Fruit fly (Drosophila melanogaster) whole organism, embryonic: ENCODE results near the gene CG10804.

ENCODE experiments used
- Adf1 ChIP-seq: fragments of 200-800 bp; sonication (Bioruptor generic); IDR thresholded peaks from 2 replicates; pipeline ENCODE4 v1.3.6; 2022; ENCODE audit warnings: missing biosample characterization, missing genetic modification characterization
- B-H2 ChIP-seq: fragments of 200-800 bp; sonication (Bioruptor generic); optimal IDR thresholded peaks from 2 replicates; lab custom pipeline; 2018; ENCODE audit warnings: missing biosample characterization, mild to moderate bottlenecking, missing genetic modification characterization
- Bdp1 ChIP-seq: fragments of 200-800 bp; sonication (Bioruptor generic); optimal IDR thresholded peaks from 3 replicates; lab custom pipeline; 2016; ENCODE audit warnings: missing biosample characterization, missing genetic modification characterization
- CG10431 ChIP-seq: fragments of 200-800 bp; sonication (Bioruptor generic); optimal IDR thresholded peaks from 3 replicates; lab custom pipeline; 2018; ENCODE audit warnings: missing biosample characterization, mild to moderate bottlenecking, missing genetic modification characterization
- CG10462 ChIP-seq: fragments of 200-800 bp; sonication (Bioruptor generic); optimal IDR thresholded peaks from 2 replicates; lab custom pipeline; 2016; ENCODE audit warnings: missing biosample characterization, missing genetic modification characterization
- CG10654 ChIP-seq: fragments of 200-800 bp; sonication (Bioruptor generic); optimal IDR thresholded peaks from 2 replicates; lab custom pipeline; 2016; ENCODE audit warnings: missing biosample characterization, missing genetic modification characterization
- CG11085 ChIP-seq: fragments of 200-800 bp; sonication (Bioruptor generic); IDR thresholded peaks from 2 replicates; pipeline ENCODE4 v1.3.6; 2022; ENCODE audit warnings: missing biosample characterization, missing genetic modification characterization
- CG12744 ChIP-seq: fragments of 200-800 bp; sonication (Bioruptor generic); optimal IDR thresholded peaks from 2 replicates; lab custom pipeline; 2016; ENCODE audit warnings: missing biosample characterization, missing genetic modification characterization
- CG14014 ChIP-seq: fragments of 200-800 bp; sonication (Bioruptor generic); IDR thresholded peaks from 2 replicates; pipeline ENCODE4 v1.3.6; 2022; ENCODE audit warnings: missing biosample characterization, missing genetic modification characterization
- CG14965 ChIP-seq: fragments of 200-800 bp; sonication (Bioruptor generic); optimal IDR thresholded peaks from 2 replicates; lab custom pipeline; 2016; ENCODE audit warnings: missing biosample characterization, missing genetic modification characterization, borderline replicate concordance
- CG1792 ChIP-seq: fragments of 200-800 bp; sonication (Bioruptor generic); optimal IDR thresholded peaks from 2 replicates; lab custom pipeline; 2016; ENCODE audit warnings: missing biosample characterization, missing genetic modification characterization
- CG2202 ChIP-seq: fragments of 200-800 bp; sonication (Bioruptor generic); optimal IDR thresholded peaks from 2 replicates; lab custom pipeline; 2018; ENCODE audit warnings: missing biosample characterization, mild to moderate bottlenecking, missing genetic modification characterization
- CG3847 ChIP-seq: fragments of 200-800 bp; sonication (Bioruptor generic); IDR thresholded peaks from 2 replicates; pipeline ENCODE4 v1.3.6; 2022; ENCODE audit warnings: missing biosample characterization, missing genetic modification characterization
- CG4617 ChIP-seq: fragments of 200-800 bp; sonication (Bioruptor generic); optimal IDR thresholded peaks from 3 replicates; lab custom pipeline; 2016; ENCODE audit warnings: missing biosample characterization, missing genetic modification characterization, borderline replicate concordance
- CG5245 ChIP-seq: fragments of 200-800 bp; sonication (Bioruptor generic); optimal IDR thresholded peaks from 3 replicates; lab custom pipeline; 2016; ENCODE audit warnings: missing biosample characterization, missing genetic modification characterization
- CG6689 ChIP-seq: fragments of 200-800 bp; sonication (Bioruptor generic); IDR thresholded peaks from 2 replicates; pipeline ENCODE4 v1.3.6; 2022; ENCODE audit warnings: missing biosample characterization, missing genetic modification characterization
- CG7372 ChIP-seq: fragments of 200-800 bp; sonication (Bioruptor generic); IDR thresholded peaks from 2 replicates; pipeline ENCODE4 v1.3.6; 2022; ENCODE audit warnings: missing biosample characterization, missing genetic modification characterization
- CG7839 ChIP-seq: fragments of 200-800 bp; sonication (Bioruptor generic); optimal IDR thresholded peaks from 3 replicates; lab custom pipeline; 2018; ENCODE audit warnings: missing biosample characterization, mild to moderate bottlenecking, missing genetic modification characterization, moderate library complexity
- CG7987 ChIP-seq: fragments of 200-800 bp; sonication (Bioruptor generic); optimal IDR thresholded peaks from 2 replicates; lab custom pipeline; 2018; ENCODE audit warnings: missing biosample characterization, mild to moderate bottlenecking, missing genetic modification characterization, moderate library complexity
- CG8478 ChIP-seq: fragments of >200 bp; optimal IDR thresholded peaks from 2 replicates; lab custom pipeline; 2018
- CG8765 ChIP-seq: fragments of 200-800 bp; sonication (Bioruptor generic); IDR thresholded peaks from 2 replicates; pipeline ENCODE4 v1.3.6; 2022; ENCODE audit warnings: missing biosample characterization, missing genetic modification characterization
- CG9609 ChIP-seq: fragments of 200-800 bp; sonication (Bioruptor generic); optimal IDR thresholded peaks from 3 replicates; lab custom pipeline; 2016; ENCODE audit warnings: missing biosample characterization, missing genetic modification characterization
- D19B ChIP-seq: fragments of 200-800 bp; sonication (Bioruptor generic); optimal IDR thresholded peaks from 2 replicates; lab custom pipeline; 2017; ENCODE audit warnings: missing biosample characterization, mild to moderate bottlenecking, missing genetic modification characterization
- Dad ChIP-seq: fragments of 200-800 bp; sonication (Bioruptor generic); optimal IDR thresholded peaks from 3 replicates; lab custom pipeline; 2016; ENCODE audit warnings: missing biosample characterization, missing genetic modification characterization
- Deaf1 ChIP-seq: fragments of 200-800 bp; optimal IDR thresholded peaks from 3 replicates; lab custom pipeline; 2019; ENCODE audit warnings: missing biosample characterization, mild to moderate bottlenecking, missing genetic modification characterization, moderate library complexity
- E2f1 ChIP-seq: fragments of 200-800 bp; sonication (Bioruptor generic); IDR thresholded peaks from 2 replicates; pipeline ENCODE4 v1.3.6; 2022; ENCODE audit warnings: missing biosample characterization, missing genetic modification characterization
- Eip74EF ChIP-seq, 2 experiments: fragments of 200-800 bp in 1 of 2; fragments of >200 bp in 1 of 2; sonication (Bioruptor generic) in 1 of 2; optimal IDR thresholded peaks; 2 replicates each; lab custom pipeline; 2017 to 2019; ENCODE audit warnings: missing biosample characterization in 2 of 2, missing genetic modification characterization in 2 of 2, mild to moderate bottlenecking in 1 of 2, moderate library complexity in 1 of 2
- HmgZ ChIP-seq: fragments of 200-800 bp; sonication (Bioruptor generic); optimal IDR thresholded peaks from 2 replicates; lab custom pipeline; 2018; ENCODE audit warnings: missing biosample characterization, mild to moderate bottlenecking, missing genetic modification characterization
- Hr39 ChIP-seq: fragments of >200 bp; optimal IDR thresholded peaks from 2 replicates; lab custom pipeline; 2017
- Hr78 ChIP-seq, 2 experiments: fragments of 200-800 bp in 1 of 2; fragments of >200 bp in 1 of 2; sonication (Bioruptor generic) in 1 of 2; optimal IDR thresholded peaks; 2 replicates each; lab custom pipeline; 2017 to 2019; ENCODE audit warnings: missing biosample characterization in 2 of 2, missing genetic modification characterization in 2 of 2, mild to moderate bottlenecking in 1 of 2, moderate library complexity in 1 of 2
- Mad ChIP-seq: fragments of 200-800 bp; sonication (Bioruptor generic); optimal IDR thresholded peaks from 2 replicates; lab custom pipeline; 2016; ENCODE audit warnings: missing biosample characterization, missing genetic modification characterization
- NC2β ChIP-seq: fragments of 200-800 bp; sonication (Bioruptor generic); optimal IDR thresholded peaks from 2 replicates; lab custom pipeline; 2016; ENCODE audit warnings: missing biosample characterization, missing genetic modification characterization
- Opbp ChIP-seq: fragments of 200-800 bp; sonication (Bioruptor generic); IDR thresholded peaks from 3 replicates; pipeline ENCODE4 v1.3.6; 2022; ENCODE audit warnings: missing biosample characterization, missing genetic modification characterization; ENCODE audit not compliant: partially characterized antibody
- PHDP ChIP-seq: fragments of 200-800 bp; sonication (Bioruptor generic); optimal IDR thresholded peaks from 3 replicates; lab custom pipeline; 2018; ENCODE audit warnings: missing biosample characterization, mild to moderate bottlenecking, missing genetic modification characterization, moderate library complexity
- Xrp1 ChIP-seq: fragments of 200-800 bp; sonication (Bioruptor generic); IDR thresholded peaks from 2 replicates; pipeline ENCODE4 v1.3.6; 2022; ENCODE audit warnings: missing biosample characterization, missing genetic modification characterization
- dati ChIP-seq: fragments of 200-800 bp; sonication (Bioruptor generic); IDR thresholded peaks from 2 replicates; pipeline ENCODE4 v1.3.6; 2022; ENCODE audit warnings: missing biosample characterization, missing genetic modification characterization
- dimm ChIP-seq: fragments of 200-800 bp; sonication (Bioruptor generic); IDR thresholded peaks from 2 replicates; pipeline ENCODE4 v1.3.6; 2022; ENCODE audit warnings: missing biosample characterization, missing genetic modification characterization
- emc ChIP-seq: fragments of 200-800 bp; sonication (Bioruptor generic); optimal IDR thresholded peaks from 2 replicates; lab custom pipeline; 2016; ENCODE audit warnings: missing biosample characterization, missing genetic modification characterization
- eve ChIP-seq, 2 experiments: fragments of >200 bp; optimal IDR thresholded peaks; 2 replicates each; lab custom pipeline; 2017; ENCODE audit warnings: missing biosample characterization in 2 of 2, missing genetic modification characterization in 2 of 2
- gsb ChIP-seq: fragments of 200-800 bp; sonication (Bioruptor generic); IDR thresholded peaks from 2 replicates; pipeline ENCODE4 v1.3.6; 2022; ENCODE audit warnings: missing biosample characterization, missing genetic modification characterization
- her ChIP-seq: fragments of 200-800 bp; sonication (Bioruptor generic); optimal IDR thresholded peaks from 2 replicates; lab custom pipeline; 2016; ENCODE audit warnings: missing biosample characterization, missing genetic modification characterization
- jing ChIP-seq: fragments of 200-800 bp; sonication (Bioruptor generic); optimal IDR thresholded peaks from 2 replicates; lab custom pipeline; 2018; ENCODE audit warnings: missing biosample characterization, mild to moderate bottlenecking, missing genetic modification characterization
- mirr ChIP-seq: fragments of 200-800 bp; sonication (Bioruptor generic); optimal IDR thresholded peaks from 3 replicates; lab custom pipeline; 2018; ENCODE audit warnings: missing biosample characterization, mild to moderate bottlenecking, missing genetic modification characterization
- nau ChIP-seq: fragments of 200-800 bp; sonication (Bioruptor generic); optimal IDR thresholded peaks from 3 replicates; lab custom pipeline; 2017; ENCODE audit warnings: missing biosample characterization, mild to moderate bottlenecking, missing genetic modification characterization, missing genetic modification reagents
- nom ChIP-seq: fragments of 200-800 bp; sonication (Bioruptor generic); optimal IDR thresholded peaks from 2 replicates; lab custom pipeline; 2017; ENCODE audit warnings: missing biosample characterization, missing genetic modification characterization, mild to moderate bottlenecking, moderate library complexity, missing genetic modification reagents
- run ChIP-seq: fragments of 200-800 bp; sonication (Bioruptor generic); optimal IDR thresholded peaks from 3 replicates; lab custom pipeline; 2018; ENCODE audit warnings: missing biosample characterization, mild to moderate bottlenecking, missing genetic modification characterization
- slou ChIP-seq: fragments of 200-800 bp; sonication (Bioruptor generic); optimal IDR thresholded peaks from 3 replicates; lab custom pipeline; 2016; ENCODE audit warnings: missing biosample characterization, missing genetic modification characterization
- sna ChIP-seq: fragments of 200-800 bp; sonication (Bioruptor generic); IDR thresholded peaks from 2 replicates; pipeline ENCODE4 v1.3.6; 2022; ENCODE audit warnings: missing biosample characterization, missing genetic modification characterization; ENCODE audit not compliant: partially characterized antibody
- sr ChIP-seq: fragments of 200-800 bp; sonication (Bioruptor generic); IDR thresholded peaks from 3 replicates; pipeline ENCODE4 v1.3.6; 2022; ENCODE audit warnings: missing biosample characterization, missing genetic modification characterization
- tll ChIP-seq, 2 experiments: fragments of 200-800 bp in 1 of 2; fragments of >200 bp in 1 of 2; sonication (Bioruptor generic) in 1 of 2; optimal IDR thresholded peaks; 2 replicates each; lab custom pipeline; 2017 to 2019; ENCODE audit warnings: missing biosample characterization in 2 of 2, missing genetic modification characterization in 2 of 2, mild to moderate bottlenecking in 1 of 2, moderate library complexity in 1 of 2
- trem ChIP-seq: fragments of 200-800 bp; optimal IDR thresholded peaks from 3 replicates; lab custom pipeline; 2019; ENCODE audit warnings: missing biosample characterization, mild to moderate bottlenecking, missing genetic modification characterization, moderate library complexity
- ttk ChIP-seq: fragments of 200-800 bp; sonication (Bioruptor generic); IDR thresholded peaks from 2 replicates; pipeline ENCODE4 v2.1.2; 2022; ENCODE audit warnings: missing biosample characterization, missing genetic modification characterization

Gene CG10804

dm6 chrX:3427614-3427965, 54.5 kb downstream of the CG10804 start (continued):
- TF ChIP-seq PHDP (tag; lab: Kevin White, UChicago) (peak; percentile 72), CG10462 (GFP tag; lab: Kevin White, UChicago) (peak; percentile 72), Hr78 (GFP tag; optimal IDR thresholded peaks at IDR 0.05; lab: Kevin White, UChicago) (no peak), CG10654 (peak; percentile 42), her (peak; percentile 64), Adf1 (GFP tag; lab: Robert Waterston, UW) (no peak), Dad (peak; percentile 56), CG2202 (tag; lab: Kevin White, UChicago) (peak; percentile 88), CG4617 (peak; percentile 53), nau (no peak), Eip74EF (GFP tag; optimal IDR thresholded peaks at IDR 0.05; lab: Kevin White, UChicago) (peak in 1 of 2 experiments; percentile 10), Xrp1 (GFP tag; lab: Robert Waterston, UW) (peak; percentile 89), CG8478 (lab: Kevin White, UChicago) (no peak), CG7987 (GFP tag; lab: Kevin White, UChicago) (no peak), E2f1 (peak; percentile 67), gsb (no peak), trem (tag; lab: Kevin White, UChicago) (peak; percentile 13), ttk (0 out of 2 replicates have a peak, but pooled peaks have one; percentile 23), mirr (no peak), CG12744 (GFP tag; lab: Kevin White, UChicago) (peak; percentile 83), CG1792 (peak; percentile 28), Opbp (GFP tag; lab: Robert Waterston, UW) (no peak), dimm (no peak), Bdp1 (peak; percentile 92), CG5245 (GFP tag; lab: Kevin White, UChicago) (peak; percentile 41), dati (GFP tag; lab: Robert Waterston, UW) (no peak), CG3847 (peak; percentile 46; the same call in 1 of the 2 replicates), emc (GFP tag; lab: Kevin White, UChicago) (no peak), CG14014 (GFP tag; lab: Robert Waterston, UW) (no peak; the same call in 1 of the 2 replicates), Mad (GFP tag; lab: Kevin White, UChicago) (peak; percentile 50), slou (peak; percentile 5), CG14965 (GFP tag; lab: Kevin White, UChicago) (no peak), CG11085 (GFP tag; lab: Robert Waterston, UW) (0 out of 2 replicates have a peak, but pooled peaks have one; percentile 26), nom (GFP tag; lab: Kevin White, UChicago) (peak; percentile 74), Hr39 (lab: Kevin White, UChicago) (no peak), CG8765 (GFP tag; lab: Robert Waterston, UW) (peak; percentile 80), eve (GFP tag; optimal IDR thresholded peaks at IDR 0.05; lab: Kevin White, UChicago) (peak in 1 of 2 experiments; percentile 43), CG7372 (GFP tag; lab: Robert Waterston, UW) (0 out of 2 replicates have a peak, but pooled peaks have one; percentile 24), run (tag; lab: Kevin White, UChicago) (no peak), CG10431 (no peak), NC2β (peak; percentile 87), jing (GFP tag; lab: Kevin White, UChicago) (peak; percentile 60), CG9609 (peak; percentile 75), D19B (GFP tag; lab: Kevin White, UChicago) (no peak), Deaf1 (no peak), sna (no peak), sr (GFP tag; lab: Robert Waterston, UW) (no peak), tll (GFP tag; optimal IDR thresholded peaks at IDR 0.05; lab: Kevin White, UChicago) (no peak), CG6689 (peak; percentile 72), B-H2 (GFP tag; lab: Kevin White, UChicago) (no peak), HmgZ (peak; percentile 53), CG7839 (peak; percentile 80)
